Worm (Caenorhabditis elegans) whole organism, late embryonic: ENCODE data around the gene col-71.

Experiments
- K02D7.2 ChIP-seq: sonication (generic microtip); optimal IDR thresholded peaks from 2 replicates; lab custom pipeline; 2017; ENCODE audit warnings: mild to moderate bottlenecking, missing genetic modification characterization, missing compliant biosample characterization
- T23F11.4 ChIP-seq: fragments of 200-800 bp; sonication (Bioruptor generic); optimal IDR thresholded peaks from 2 replicates; lab custom pipeline; 2018; ENCODE audit warnings: mild to moderate bottlenecking, missing genetic modification characterization, missing compliant biosample characterization
- ceh-24 ChIP-seq: sonication (generic microtip); optimal IDR thresholded peaks from 2 replicates; lab custom pipeline; 2016; ENCODE audit warnings: mild to moderate bottlenecking, missing genetic modification characterization, missing compliant biosample characterization
- ceh-45 ChIP-seq: fragments of 200-800 bp; sonication (Bioruptor generic); IDR thresholded peaks from 2 replicates; pipeline ENCODE4 v1.3.6; 2022; ENCODE audit warnings: missing genetic modification reagents, missing genetic modification characterization, missing compliant biosample characterization
- dve-1 ChIP-seq: sonication (generic microtip); optimal IDR thresholded peaks from 2 replicates; lab custom pipeline; 2017; ENCODE audit warnings: antibody characterized with exemption, mild to moderate bottlenecking, missing genetic modification characterization, missing compliant biosample characterization
- npax-4 ChIP-seq: sonication (generic microtip); optimal IDR thresholded peaks from 2 replicates; lab custom pipeline; 2016; ENCODE audit warnings: missing genetic modification characterization, missing compliant biosample characterization
- pag-3 ChIP-seq: sonication (generic microtip); optimal IDR thresholded peaks from 2 replicates; lab custom pipeline; 2016; ENCODE audit warnings: missing compliant biosample characterization, missing genetic modification characterization, borderline replicate concordance
- rnt-1 ChIP-seq: sonication (generic microtip); optimal IDR thresholded peaks from 2 replicates; lab custom pipeline; 2016; ENCODE audit warnings: missing genetic modification characterization, missing compliant biosample characterization
- sdc-2 ChIP-seq: sonication (generic microtip); optimal IDR thresholded peaks from 2 replicates; lab custom pipeline; 2016; ENCODE audit warnings: missing genotype, missing genetic modification characterization, missing compliant biosample characterization
- tbx-2 ChIP-seq: sonication (generic microtip); optimal IDR thresholded peaks from 2 replicates; lab custom pipeline; 2016; ENCODE audit warnings: missing genetic modification characterization, missing compliant biosample characterization
- tbx-7 ChIP-seq: sonication (generic microtip); optimal IDR thresholded peaks from 2 replicates; lab custom pipeline; 2016; ENCODE audit warnings: missing genotype, missing genetic modification characterization, missing compliant biosample characterization
- unc-42 ChIP-seq: sonication (generic microtip); optimal IDR thresholded peaks from 2 replicates; lab custom pipeline; 2016; ENCODE audit warnings: missing genotype, missing genetic modification characterization, missing compliant biosample characterization
- unc-55 ChIP-seq: sonication (generic microtip); optimal IDR thresholded peaks from 2 replicates; lab custom pipeline; 2017; ENCODE audit warnings: missing biosample characterization, missing genetic modification reagents, missing genetic modification characterization
- ztf-16 ChIP-seq: sonication (generic microtip); optimal IDR thresholded peaks from 2 replicates; lab custom pipeline; 2017; ENCODE audit warnings: missing genetic modification characterization, missing compliant biosample characterization

DNA sequence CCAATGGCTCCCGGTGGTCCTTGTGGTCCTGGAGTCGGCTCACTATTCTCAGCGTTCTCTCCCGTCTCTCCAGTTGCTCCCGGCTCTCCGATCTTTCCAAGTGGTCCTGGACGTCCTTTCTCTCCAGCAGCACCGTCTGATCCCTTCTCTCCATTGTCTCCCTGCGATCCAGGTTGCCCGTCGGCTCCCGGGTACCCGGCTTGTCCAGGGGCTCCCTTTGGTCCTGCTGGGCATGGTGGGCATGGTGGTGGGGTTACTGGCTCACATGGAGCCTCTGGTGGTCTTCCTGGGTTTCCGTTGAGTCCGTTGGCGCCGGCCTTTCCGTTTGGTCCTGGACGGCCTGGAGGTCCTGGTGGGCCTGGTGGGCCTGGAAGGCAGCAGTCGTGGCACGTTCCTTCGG is 2.0 kb downstream of the col-71 start:
- TF ChIP-seq ceh-45 = no peak
- TF ChIP-seq sdc-2 (tag; lab: Kevin White, UChicago) = no peak
- TF ChIP-seq ceh-24 = no peak
- TF ChIP-seq dve-1 = no peak
- no peak for TF ChIP-seq tbx-2 (tag; lab: Kevin White, UChicago)
- no peak for TF ChIP-seq K02D7.2 (tag; lab: Kevin White, UChicago)
- TF ChIP-seq npax-4 (tag; lab: Kevin White, UChicago) = no peak
- TF ChIP-seq tbx-7 (tag; lab: Kevin White, UChicago) = no peak
- no peak for TF ChIP-seq rnt-1
- no peak for TF ChIP-seq T23F11.4 (GFP tag; lab: Kevin White, UChicago)
- TF ChIP-seq pag-3 = no peak
- TF ChIP-seq unc-42 = no peak
- TF ChIP-seq unc-55 = no peak
- TF ChIP-seq ztf-16 (tag; lab: Kevin White, UChicago) = no peak
